Worm (Caenorhabditis elegans) whole organism, L2 larva: ENCODE measurements around the gene nhr-185.

Source experiments
- C34F6.9 ChIP-seq: fragments of 150-350 bp; optimal IDR thresholded peaks from 2 replicates; lab custom pipeline; 2014; ENCODE audit warnings: missing biosample characterization, missing genetic modification characterization
- Y55F3AM.14 ChIP-seq: fragments of 200-800 bp; sonication (Bioruptor generic); optimal IDR thresholded peaks from 2 replicates; lab custom pipeline; 2018; ENCODE audit warnings: mild to moderate bottlenecking, missing genetic modification characterization, missing compliant biosample characterization
- ZK546.5 ChIP-seq: sonication (generic microtip); optimal IDR thresholded peaks from 2 replicates; lab custom pipeline; 2017; ENCODE audit warnings: missing biosample characterization, missing genetic modification characterization
- alr-1 ChIP-seq: fragments of 150-350 bp; optimal IDR thresholded peaks from 2 replicates; lab custom pipeline; 2014; ENCODE audit warnings: missing biosample characterization, missing genetic modification characterization
- blmp-1 ChIP-seq: sonication (generic microtip); optimal IDR thresholded peaks from 2 replicates; lab custom pipeline; 2017; ENCODE audit warnings: missing genetic modification characterization, mild to moderate bottlenecking, missing compliant biosample characterization, antibody characterized with exemption, moderate library complexity; ENCODE audit not compliant: insufficient read depth
- ceh-82 ChIP-seq: fragments of 150-350 bp; optimal IDR thresholded peaks from 2 replicates; lab custom pipeline; 2014; ENCODE audit warnings: missing biosample characterization, missing genetic modification characterization
- crh-2 ChIP-seq: sonication (generic microtip); optimal IDR thresholded peaks from 2 replicates; lab custom pipeline; 2017; ENCODE audit warnings: missing biosample characterization, missing genetic modification characterization
- egl-27 ChIP-seq: sonication (generic microtip); optimal IDR thresholded peaks from 3 replicates; lab custom pipeline; 2017; ENCODE audit warnings: missing biosample characterization, missing genetic modification reagents, missing genetic modification characterization
- elt-3 ChIP-seq: sonication (generic microtip); optimal IDR thresholded peaks from 2 replicates; lab custom pipeline; 2017; ENCODE audit warnings: missing biosample characterization, missing genetic modification characterization
- gmeb-1 ChIP-seq: fragments of 150-350 bp; optimal IDR thresholded peaks from 2 replicates; lab custom pipeline; 2014; ENCODE audit warnings: missing biosample characterization, missing genetic modification characterization
- lin-11 ChIP-seq: fragments of 150-350 bp; sonication (generic microtip); optimal IDR thresholded peaks from 2 replicates; lab custom pipeline; 2014; ENCODE audit warnings: missing biosample characterization, missing genetic modification characterization, inconsistent platforms, mixed read lengths
- lin-39 ChIP-seq: fragments of 150-350 bp; optimal IDR thresholded peaks from 2 replicates; lab custom pipeline; 2014; ENCODE audit warnings: missing biosample characterization, missing genetic modification reagents, missing genetic modification characterization
- lsy-2 ChIP-seq, 2 experiments: fragments of 150-350 bp in 1 of 2; sonication (generic microtip) in 1 of 2; optimal IDR thresholded peaks; 2 replicates each; lab custom pipeline; 2014 to 2017; ENCODE audit warnings: missing biosample characterization in 2 of 2, missing genetic modification characterization in 2 of 2
- mab-5 ChIP-seq: fragments of 150-350 bp; optimal IDR thresholded peaks from 2 replicates; lab custom pipeline; 2014; ENCODE audit warnings: missing biosample characterization, missing genetic modification characterization
- mbf-1 ChIP-seq: sonication (generic microtip); optimal IDR thresholded peaks from 2 replicates; lab custom pipeline; 2017; ENCODE audit warnings: missing biosample characterization, missing genetic modification characterization
- mdl-1 ChIP-seq, 2 experiments: fragments of 150-350 bp in 1 of 2; sonication (generic microtip) in 1 of 2; optimal IDR thresholded peaks; 2 replicates each; lab custom pipeline; 2017; ENCODE audit warnings: missing biosample characterization in 2 of 2, missing genetic modification characterization in 2 of 2
- nhr-10 ChIP-seq: sonication (generic microtip); optimal IDR thresholded peaks from 2 replicates; lab custom pipeline; 2017; ENCODE audit warnings: missing biosample characterization, missing genetic modification characterization
- nhr-11 ChIP-seq: fragments of 150-350 bp; optimal IDR thresholded peaks from 2 replicates; lab custom pipeline; 2014; ENCODE audit warnings: missing biosample characterization, missing genetic modification characterization
- nhr-12 ChIP-seq: fragments of 150-350 bp; optimal IDR thresholded peaks from 2 replicates; lab custom pipeline; 2014; ENCODE audit warnings: missing biosample characterization, missing genetic modification characterization
- nhr-129 ChIP-seq: fragments of 150-350 bp; optimal IDR thresholded peaks from 2 replicates; lab custom pipeline; 2014; ENCODE audit warnings: missing biosample characterization, missing genetic modification characterization
- nhr-21 ChIP-seq: fragments of 150-350 bp; optimal IDR thresholded peaks from 2 replicates; lab custom pipeline; 2014; ENCODE audit warnings: missing biosample characterization, missing genetic modification characterization
- nhr-237 ChIP-seq: fragments of 150-350 bp; optimal IDR thresholded peaks from 2 replicates; lab custom pipeline; 2014; ENCODE audit warnings: missing biosample characterization, missing genetic modification characterization
- nhr-25 ChIP-seq: fragments of 150-350 bp; sonication (generic microtip); optimal IDR thresholded peaks from 3 replicates; lab custom pipeline; 2014; ENCODE audit warnings: missing biosample characterization, missing genetic modification characterization
- nhr-6 ChIP-seq: fragments of 150-350 bp; optimal IDR thresholded peaks from 2 replicates; lab custom pipeline; 2014; ENCODE audit warnings: missing biosample characterization, missing genetic modification characterization
- nhr-77 ChIP-seq: fragments of 150-350 bp; optimal IDR thresholded peaks from 2 replicates; lab custom pipeline; 2014; ENCODE audit warnings: missing biosample characterization, missing genetic modification characterization
- peb-1 ChIP-seq: fragments of 150-350 bp; optimal IDR thresholded peaks from 2 replicates; lab custom pipeline; 2014; ENCODE audit warnings: missing biosample characterization, missing genetic modification characterization
- sem-4 ChIP-seq: fragments of 150-350 bp; optimal IDR thresholded peaks from 2 replicates; lab custom pipeline; 2014; ENCODE audit warnings: missing biosample characterization, missing genetic modification reagents, missing genetic modification characterization
- skn-1 ChIP-seq: sonication (generic microtip); optimal IDR thresholded peaks from 2 replicates; lab custom pipeline; 2017; ENCODE audit warnings: missing biosample characterization, missing genetic modification characterization
- sma-3 ChIP-seq: sonication (generic microtip); optimal IDR thresholded peaks from 2 replicates; lab custom pipeline; 2016; ENCODE audit warnings: missing genetic modification reagents, missing genetic modification characterization, missing compliant biosample characterization
- sma-9 ChIP-seq, 2 experiments: fragments of 150-350 bp in 1 of 2; sonication (generic microtip) in 1 of 2; optimal IDR thresholded peaks; 2 replicates each; lab custom pipeline; 2014 to 2016; ENCODE audit warnings: missing genetic modification characterization in 2 of 2, mild to moderate bottlenecking in 1 of 2, missing biosample characterization in 1 of 2, missing compliant biosample characterization in 1 of 2, missing genetic modification reagents in 1 of 2, moderate library complexity in 1 of 2
- snpc-4 ChIP-seq: fragments of 150-350 bp; optimal IDR thresholded peaks from 2 replicates; lab custom pipeline; 2014; ENCODE audit warnings: missing biosample characterization, missing genetic modification characterization
- unc-39 ChIP-seq: fragments of 150-350 bp; optimal IDR thresholded peaks from 2 replicates; lab custom pipeline; 2014; ENCODE audit warnings: missing biosample characterization, missing genetic modification characterization
- unc-55 ChIP-seq: fragments of 150-350 bp; sonication (generic microtip); optimal IDR thresholded peaks from 3 replicates; lab custom pipeline; 2014; ENCODE audit warnings: missing biosample characterization, missing genetic modification reagents, missing genetic modification characterization
- unc-62 ChIP-seq: fragments of 150-350 bp; optimal IDR thresholded peaks from 2 replicates; lab custom pipeline; 2014; ENCODE audit warnings: missing biosample characterization, missing genetic modification reagents, missing genetic modification characterization
- zag-1 ChIP-seq: fragments of 150-350 bp; optimal IDR thresholded peaks from 2 replicates; lab custom pipeline; 2014; ENCODE audit warnings: missing biosample characterization, missing genetic modification characterization
- ztf-1 ChIP-seq: fragments of 200-800 bp; sonication (Bioruptor generic); conservative IDR thresholded peaks from 2 replicates; pipeline ENCODE4 v1.3.6; 2022; ENCODE audit warnings: missing genetic modification characterization, missing compliant biosample characterization
- ztf-4 ChIP-seq: fragments of 150-350 bp; optimal IDR thresholded peaks from 2 replicates; lab custom pipeline; 2014; ENCODE audit warnings: missing biosample characterization, missing genetic modification characterization

nhr-185 gene

ce11 chrV:3832103-3832502 is 15.1 kb downstream of the nhr-185 start:
- TF ChIP-seq nhr-10 (tag; lab: Kevin White, UChicago) (no peak), ztf-1 (GFP tag; lab: Robert Waterston, UW) (no peak), nhr-11 (tag; lab: Kevin White, UChicago) (no peak), blmp-1 (no peak), mab-5 (tag; lab: Kevin White, UChicago) (no peak), ceh-82 (no peak), ztf-4 (tag; lab: Kevin White, UChicago) (no peak), nhr-129 (tag; lab: Kevin White, UChicago) (no peak), unc-55 (GFP tag; lab: Kevin White, UChicago) (no peak), nhr-237 (no peak), peb-1 (tag; lab: Kevin White, UChicago) (no peak), sma-3 (GFP tag; lab: Kevin White, UChicago) (no peak), nhr-6 (no peak), zag-1 (tag; lab: Kevin White, UChicago) (no peak), sem-4 (tag; lab: Kevin White, UChicago) (no peak), crh-2 (tag; lab: Kevin White, UChicago) (no peak), skn-1 (tag; lab: Kevin White, UChicago) (no peak)

ce11 chrV:3831616-3832015 is 15.6 kb downstream of the nhr-185 start, which contains the start of gene H10D18.5:
Gene H10D18.5, minus strand, starts transcription at chrV:3831716.
- TF ChIP-seq alr-1 (no peak), mab-5 (tag; lab: Kevin White, UChicago) (no peak), nhr-6 (no peak), elt-3 (tag; lab: Kevin White, UChicago) (no peak)

- TF ChIP-seq unc-55 (GFP tag; lab: Kevin White, UChicago), result peak; percentile 35
- TF ChIP-seq ZK546.5, result no peak
- no peak for TF ChIP-seq Y55F3AM.14 (GFP tag; lab: Kevin White, UChicago)
- no peak for TF ChIP-seq peb-1 (tag; lab: Kevin White, UChicago)
Measured at ce11 chrV:3825190-3825589, 22.0 kb downstream of the nhr-185 start.

- TF ChIP-seq egl-27, result no peak
- no peak for TF ChIP-seq alr-1
- TF ChIP-seq nhr-25 (tag; lab: Kevin White, UChicago), result no peak
- no peak for TF ChIP-seq lin-39 (tag; lab: Kevin White, UChicago)
- no peak for TF ChIP-seq ztf-4 (tag; lab: Kevin White, UChicago)
Measured at ce11 chrV:3820875-3821274, 26.3 kb downstream of the nhr-185 start.

DNA sequence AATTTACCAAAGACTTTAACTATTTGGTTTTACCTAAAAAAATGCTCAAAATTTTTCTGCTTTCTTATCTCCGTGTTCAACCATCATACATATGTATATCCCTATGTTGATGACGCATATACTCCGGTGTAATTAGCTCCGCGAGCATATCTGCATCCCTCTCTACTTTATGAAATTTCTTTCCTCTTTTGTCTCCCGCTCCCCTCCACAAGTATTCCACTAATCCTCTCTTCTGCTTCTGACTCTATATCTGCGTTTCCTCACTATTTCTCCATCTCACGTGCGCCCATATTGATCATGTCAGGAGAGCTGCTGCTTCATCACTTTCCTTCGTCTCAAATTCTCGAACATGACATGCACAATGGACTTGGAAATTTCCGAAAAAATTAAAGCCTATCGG is 32.2 kb downstream of the nhr-185 start, which contains the start of gene H10D18.1:
TSS of gene H10D18.1 (plus strand) at position 277 of the 400 bp plus-strand sequence.
- TF ChIP-seq blmp-1 (no peak), C34F6.9 (tag; lab: Kevin White, UChicago) (peak; percentile 35), unc-55 (GFP tag; lab: Kevin White, UChicago) (peak; percentile 44), nhr-11 (tag; lab: Kevin White, UChicago) (no peak), nhr-237 (no peak), zag-1 (tag; lab: Kevin White, UChicago) (no peak), lin-39 (tag; lab: Kevin White, UChicago) (no peak), nhr-77 (tag; lab: Kevin White, UChicago) (no peak), snpc-4 (tag; lab: Kevin White, UChicago) (no peak), nhr-129 (tag; lab: Kevin White, UChicago) (peak; percentile 5), nhr-10 (tag; lab: Kevin White, UChicago) (no peak), mdl-1 (tag; optimal IDR thresholded peaks at IDR 0.05; lab: Kevin White, UChicago) (no peak), skn-1 (tag; lab: Kevin White, UChicago) (no peak), lsy-2 (tag; optimal IDR thresholded peaks at IDR 0.05; lab: Kevin White, UChicago) (no peak), gmeb-1 (tag; lab: Kevin White, UChicago) (no peak), nhr-12 (tag; lab: Kevin White, UChicago) (no peak), ztf-1 (GFP tag; lab: Robert Waterston, UW) (no peak), nhr-6 (no peak), nhr-25 (tag; lab: Kevin White, UChicago) (no peak), mab-5 (tag; lab: Kevin White, UChicago) (no peak), alr-1 (no peak), mbf-1 (no peak), unc-39 (tag; lab: Kevin White, UChicago) (no peak), ZK546.5 (no peak), nhr-21 (tag; lab: Kevin White, UChicago) (no peak), Y55F3AM.14 (GFP tag; lab: Kevin White, UChicago) (no peak), lin-11 (tag; lab: Kevin White, UChicago) (peak; percentile 16), unc-62 (no peak), sem-4 (tag; lab: Kevin White, UChicago) (no peak), crh-2 (tag; lab: Kevin White, UChicago) (peak; percentile 0), sma-9 (GFP tag; optimal IDR thresholded peaks at IDR 0.05; lab: Kevin White, UChicago) (peak; percentile 3), sma-9 (tag; optimal IDR thresholded peaks at IDR 0.05; lab: Kevin White, UChicago) (no peak)
